Worm (Caenorhabditis elegans): ENCODE data around the gene acp-5.

- no peak for TF ChIP-seq nhr-25 (tag; optimal IDR thresholded peaks at IDR 0.05)
- TF ChIP-seq F13H6.1 (tag; optimal IDR thresholded peaks at IDR 0.05), result no peak
- TF ChIP-seq lin-13 (GFP tag; optimal IDR thresholded peaks at IDR 0.05), result no peak
- no peak for TF ChIP-seq lin-39 (tag; optimal IDR thresholded peaks at IDR 0.05)
- no peak for TF ChIP-seq lsy-2 (tag; optimal IDR thresholded peaks at IDR 0.05)
- TF ChIP-seq dmd-4 (tag; optimal IDR thresholded peaks at IDR 0.05), result no peak
- TF ChIP-seq skn-1 (tag; optimal IDR thresholded peaks at IDR 0.05), result no peak
- no peak for TF ChIP-seq peb-1 (tag; optimal IDR thresholded peaks at IDR 0.05)
- no peak for TF ChIP-seq snpc-4 (tag; optimal IDR thresholded peaks at IDR 0.05)
- TF ChIP-seq ceh-16 (tag; optimal IDR thresholded peaks at IDR 0.05), result no peak
- TF ChIP-seq nhr-21 (tag; optimal IDR thresholded peaks at IDR 0.05), result no peak
Observed at ce11 chrX:5848703-5849102, 19.5 kb downstream of the acp-5 start, which contains the start of gene atat-2.

Measured in whole organism, L2 larva.